Worm (Caenorhabditis elegans): Measurements from ENCODE around the gene M153.5.

DNA sequence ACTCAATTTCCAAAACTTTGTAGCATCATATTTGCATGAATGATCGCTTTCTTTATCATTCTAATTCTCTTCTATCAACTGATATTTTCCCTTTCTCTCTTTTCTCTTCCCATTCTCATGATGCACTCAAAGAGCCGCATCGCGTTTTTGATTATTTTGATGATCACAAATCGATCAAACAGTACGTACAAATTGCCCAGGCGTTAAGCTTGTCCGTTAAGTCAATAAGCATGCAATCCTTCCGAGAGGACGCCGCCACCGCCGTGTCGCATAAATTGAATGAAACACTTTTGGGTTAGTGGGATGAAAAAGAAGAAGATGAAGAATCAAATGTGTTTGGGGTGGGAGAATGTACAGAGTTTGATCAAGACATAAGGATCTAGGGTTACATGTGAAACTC lies 37.8 kb downstream of the M153.5 start:
- TF ChIP-seq ama-1 (optimal IDR thresholded peaks at IDR 0.05) (no peak), ceh-32 (tag; optimal IDR thresholded peaks at IDR 0.05; ENCODE audit: poor library complexity) (no peak), pha-4 (GFP tag; IDR thresholded peaks at IDR 0.05) (no peak), pha-4 (tag; optimal IDR thresholded peaks at IDR 0.05) (no peak)

All from whole organism, L4 larva.